Worm (Caenorhabditis elegans) whole organism, L1 larva: Measurements from ENCODE around the gene srd-8.

Experiments
- Y116A8C.19 ChIP-seq: sonication (generic microtip); optimal IDR thresholded peaks from 2 replicates; lab custom pipeline; 2016; ENCODE audit warnings: missing compliant biosample characterization, missing genetic modification characterization, borderline replicate concordance
- blmp-1 ChIP-seq: fragments of 150-350 bp; optimal IDR thresholded peaks from 2 replicates; lab custom pipeline; 2014; ENCODE audit warnings: missing biosample characterization, missing genetic modification characterization
- ceh-63 ChIP-seq: fragments of 200-800 bp; sonication (Bioruptor generic); optimal IDR thresholded peaks from 2 replicates; lab custom pipeline; 2018; ENCODE audit warnings: mild to moderate bottlenecking, missing genetic modification characterization, missing compliant biosample characterization
- ceh-8 ChIP-seq: fragments of 200-800 bp; sonication (Bioruptor generic); optimal IDR thresholded peaks from 2 replicates; lab custom pipeline; 2018; ENCODE audit warnings: mild to moderate bottlenecking, missing genetic modification characterization, moderate library complexity, missing compliant biosample characterization
- ceh-88 ChIP-seq: fragments of 200-800 bp; sonication (Bioruptor generic); IDR thresholded peaks from 2 replicates; pipeline ENCODE4 v1.3.6; 2022; ENCODE audit warnings: missing genetic modification characterization, missing compliant biosample characterization
- ces-1 ChIP-seq: fragments of 150-350 bp; optimal IDR thresholded peaks from 2 replicates; lab custom pipeline; 2014; ENCODE audit warnings: missing biosample characterization, missing genetic modification reagents, missing genetic modification characterization
- dsc-1 ChIP-seq: sonication (generic microtip); optimal IDR thresholded peaks from 2 replicates; lab custom pipeline; 2016; ENCODE audit warnings: mild to moderate bottlenecking, missing genetic modification characterization, missing compliant biosample characterization
- efl-1 ChIP-seq, 4 experiments: fragments of 150-350 bp; optimal IDR thresholded peaks in 3 of 4; peaks in 1 of 4; 1 replicate in 1 of 4; 2 replicates in 3 of 4; lab custom pipeline; 2014; ENCODE audit warnings: missing biosample characterization in 2 of 4, missing genetic modification characterization in 2 of 4, missing genetic modification reagents in 2 of 4
- efl-3 ChIP-seq: fragments of 200-800 bp; sonication (Bioruptor generic); optimal IDR thresholded peaks from 2 replicates; lab custom pipeline; 2018; ENCODE audit warnings: mild to moderate bottlenecking, missing genetic modification characterization, missing compliant biosample characterization
- egl-27 ChIP-seq, 2 experiments: fragments of 150-350 bp in 1 of 2; sonication (generic microtip); optimal IDR thresholded peaks; 3 replicates each; lab custom pipeline; 2017 to 2018; ENCODE audit warnings: missing biosample characterization in 2 of 2, missing genetic modification characterization in 2 of 2, missing genetic modification reagents in 2 of 2
- elt-3 ChIP-seq, 6 experiments: fragments of 150-350 bp in 1 of 6; sonication (generic microtip); optimal IDR thresholded peaks; 2 replicates each; lab custom pipeline; 2017 to 2018; ENCODE audit warnings: missing biosample characterization in 6 of 6, missing genetic modification characterization in 6 of 6, inconsistent platforms in 1 of 6
- lin-35 ChIP-seq, 2 experiments: fragments of 150-350 bp; optimal IDR thresholded peaks; 2 replicates each; lab custom pipeline; 2014; ENCODE audit warnings: missing biosample characterization in 2 of 2, missing genetic modification characterization in 2 of 2, missing genetic modification reagents in 2 of 2
- lin-39 ChIP-seq: fragments of 150-350 bp; optimal IDR thresholded peaks from 2 replicates; lab custom pipeline; 2014; ENCODE audit warnings: missing biosample characterization, missing genetic modification reagents, missing genetic modification characterization
- lir-3 ChIP-seq: sonication (generic microtip); optimal IDR thresholded peaks from 2 replicates; lab custom pipeline; 2016; ENCODE audit warnings: mild to moderate bottlenecking, missing genetic modification characterization, moderate library complexity, missing compliant biosample characterization; ENCODE audit not compliant: poor library complexity
- lsy-2 ChIP-seq, 2 experiments: fragments of 150-350 bp; optimal IDR thresholded peaks; 2 replicates each; lab custom pipeline; 2014; ENCODE audit warnings: missing biosample characterization in 2 of 2, missing genetic modification characterization in 2 of 2
- mef-2 ChIP-seq: fragments of 150-350 bp; optimal IDR thresholded peaks from 2 replicates; lab custom pipeline; 2014; ENCODE audit warnings: missing biosample characterization, missing genetic modification characterization
- mep-1 ChIP-seq: fragments of 150-350 bp; optimal IDR thresholded peaks from 2 replicates; lab custom pipeline; 2014; ENCODE audit warnings: missing biosample characterization, missing genetic modification characterization
- nhr-11 ChIP-seq: fragments of 150-350 bp; optimal IDR thresholded peaks from 2 replicates; lab custom pipeline; 2014; ENCODE audit warnings: missing biosample characterization, missing genetic modification characterization
- nhr-19 ChIP-seq: fragments of 200-800 bp; sonication (Bioruptor generic); conservative IDR thresholded peaks from 2 replicates; pipeline ENCODE4 v1.3.6; 2022; ENCODE audit warnings: missing genetic modification characterization, missing compliant biosample characterization
- nhr-20 ChIP-seq: sonication (generic microtip); optimal IDR thresholded peaks from 2 replicates; lab custom pipeline; 2016; ENCODE audit warnings: mild to moderate bottlenecking, missing genetic modification characterization, missing compliant biosample characterization
- nhr-71 ChIP-seq: sonication (generic microtip); optimal IDR thresholded peaks from 2 replicates; lab custom pipeline; 2016; ENCODE audit warnings: mild to moderate bottlenecking, missing genetic modification characterization, moderate library complexity, missing compliant biosample characterization
- nhr-90 ChIP-seq: sonication (generic microtip); optimal IDR thresholded peaks from 2 replicates; lab custom pipeline; 2016; ENCODE audit warnings: mild to moderate bottlenecking, missing genetic modification characterization, missing compliant biosample characterization; ENCODE audit not compliant: poor library complexity
- pag-3 ChIP-seq: sonication (generic microtip); optimal IDR thresholded peaks from 2 replicates; lab custom pipeline; 2017; ENCODE audit warnings: missing genetic modification characterization, mild to moderate bottlenecking, missing compliant biosample characterization, antibody characterized with exemption, borderline replicate concordance; ENCODE audit not compliant: insufficient read depth
- rnt-1 ChIP-seq: sonication (generic microtip); optimal IDR thresholded peaks from 2 replicates; lab custom pipeline; 2016; ENCODE audit warnings: mild to moderate bottlenecking, missing genetic modification characterization, moderate library complexity, missing compliant biosample characterization
- skn-1 ChIP-seq: fragments of 150-350 bp; optimal IDR thresholded peaks from 2 replicates; lab custom pipeline; 2014; ENCODE audit warnings: missing biosample characterization, missing genetic modification characterization
- sptf-1 ChIP-seq: fragments of 150-350 bp; optimal IDR thresholded peaks from 2 replicates; lab custom pipeline; 2014; ENCODE audit warnings: missing biosample characterization, missing genetic modification characterization
- swsn-7 ChIP-seq: sonication (generic microtip); optimal IDR thresholded peaks from 2 replicates; lab custom pipeline; 2016; ENCODE audit warnings: missing genetic modification characterization, missing compliant biosample characterization
- unc-62 ChIP-seq: fragments of 150-350 bp; optimal IDR thresholded peaks from 2 replicates; lab custom pipeline; 2014; ENCODE audit warnings: missing biosample characterization, missing genetic modification reagents, missing genetic modification characterization
- unc-98 ChIP-seq: fragments of 200-800 bp; sonication (Bioruptor generic); IDR thresholded peaks from 2 replicates; pipeline ENCODE4 v1.3.6; 2022; ENCODE audit warnings: missing genetic modification characterization, missing compliant biosample characterization
- xbp-1 ChIP-seq: sonication (generic microtip); optimal IDR thresholded peaks from 2 replicates; lab custom pipeline; 2016; ENCODE audit warnings: missing genetic modification characterization, missing compliant biosample characterization
- zag-1 ChIP-seq: fragments of 150-350 bp; optimal IDR thresholded peaks from 2 replicates; lab custom pipeline; 2014; ENCODE audit warnings: missing biosample characterization, missing genetic modification characterization
- zip-4 ChIP-seq: fragments of 200-800 bp; sonication (Bioruptor generic); optimal IDR thresholded peaks from 2 replicates; lab custom pipeline; 2018; ENCODE audit warnings: mild to moderate bottlenecking, missing genetic modification characterization, moderate library complexity, missing compliant biosample characterization
- ztf-11 ChIP-seq, 2 experiments: sonication (generic microtip); optimal IDR thresholded peaks; 2 replicates each; lab custom pipeline; 2016 to 2017; ENCODE audit warnings: missing genetic modification characterization in 2 of 2, missing biosample characterization in 1 of 2, missing compliant biosample characterization in 1 of 2
- ztf-4 ChIP-seq: fragments of 150-350 bp; optimal IDR thresholded peaks from 2 replicates; lab custom pipeline; 2014; ENCODE audit warnings: missing biosample characterization, missing genetic modification characterization

Gene srd-8

DNA sequence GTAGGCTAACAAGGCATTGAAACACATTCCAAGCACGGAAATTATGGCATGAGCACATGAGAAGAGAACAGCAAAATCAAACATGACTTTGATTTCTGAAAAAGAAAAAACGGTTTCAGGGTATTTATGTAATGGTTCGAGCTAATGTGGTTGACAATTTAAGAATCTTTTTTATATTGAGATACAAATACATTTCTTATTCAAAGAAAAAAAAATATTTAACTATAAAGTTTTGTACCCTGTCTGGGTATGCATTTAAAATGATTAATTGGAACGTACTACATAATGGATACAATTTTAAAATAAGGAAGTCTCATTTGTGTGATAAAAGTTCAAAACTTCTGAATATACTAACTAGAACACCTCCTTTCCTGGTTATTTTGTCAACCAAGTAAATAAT lies 15.3 kb downstream of the srd-8 start, which contains the start of gene srd-12:
TSS of gene srd-12 (minus strand) at position 101 of the 400 bp plus-strand sequence.
- TF ChIP-seq lsy-2 (tag; optimal IDR thresholded peaks at IDR 0.05; lab: Kevin White, UChicago) (no peak), nhr-11 (tag; lab: Kevin White, UChicago) (no peak), efl-3 (GFP tag; lab: Kevin White, UChicago) (no peak), elt-3 (tag; optimal IDR thresholded peaks at IDR 0.05; lab: Kevin White, UChicago) (no peak), unc-62 (GFP tag; lab: Kevin White, UChicago) (no peak), blmp-1 (tag; lab: Kevin White, UChicago) (no peak), lin-39 (no peak), swsn-7 (tag; lab: Kevin White, UChicago) (no peak), rnt-1 (tag; lab: Kevin White, UChicago) (no peak), Y116A8C.19 (tag; lab: Kevin White, UChicago) (no peak), lin-35 (GFP tag; optimal IDR thresholded peaks at IDR 0.05; lab: Kevin White, UChicago) (no peak), ztf-4 (tag; lab: Kevin White, UChicago) (no peak), nhr-71 (no peak), mep-1 (tag; lab: Kevin White, UChicago) (no peak)

DNA sequence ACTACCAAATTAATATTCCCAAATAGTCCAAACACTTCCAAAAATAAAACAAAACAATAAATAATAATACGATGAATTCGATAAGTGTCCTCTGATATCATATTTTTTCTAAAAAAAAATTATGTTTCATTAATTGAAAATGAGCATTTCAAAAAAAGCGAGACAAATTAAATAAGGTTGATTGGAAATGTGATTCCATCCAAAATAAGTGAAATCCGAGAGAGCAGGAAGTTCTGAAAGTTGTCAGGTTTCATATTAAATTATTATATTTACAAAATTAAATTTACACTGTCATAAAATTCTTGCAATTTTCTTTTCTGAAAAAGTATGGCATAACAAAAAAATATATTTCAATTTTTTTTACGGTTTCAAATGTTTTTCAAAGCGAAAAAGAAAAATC lies 18.4 kb downstream of the srd-8 start, which contains the start of gene srsx-14:
TSS of gene srsx-14 (minus strand) at position 101 of the 400 bp plus-strand sequence.
- no peak for TF ChIP-seq zag-1
- no peak for TF ChIP-seq unc-98 (GFP tag; lab: Robert Waterston, UW)
- no peak for TF ChIP-seq skn-1 (tag; lab: Kevin White, UChicago)
- no peak for TF ChIP-seq xbp-1
- no peak for TF ChIP-seq mef-2 (tag; lab: Kevin White, UChicago)
- TF ChIP-seq nhr-90 (tag; lab: Kevin White, UChicago) = no peak
- no peak for TF ChIP-seq pag-3 (tag; lab: Kevin White, UChicago)
- no peak for TF ChIP-seq nhr-20 (tag; lab: Kevin White, UChicago)
- TF ChIP-seq zip-4 = no peak
- TF ChIP-seq ces-1 (GFP tag; lab: Kevin White, UChicago) = no peak
- TF ChIP-seq ztf-11 (tag; optimal IDR thresholded peaks at IDR 0.05; lab: Kevin White, UChicago) = no peak
- TF ChIP-seq nhr-71 = no peak
- no peak for TF ChIP-seq egl-27 (tag; optimal IDR thresholded peaks at IDR 0.05; lab: Kevin White, UChicago)
- no peak for TF ChIP-seq sptf-1 (tag; lab: Kevin White, UChicago)
- TF ChIP-seq nhr-19 = no peak
- no peak for TF ChIP-seq lir-3 (tag; lab: Kevin White, UChicago)

DNA sequence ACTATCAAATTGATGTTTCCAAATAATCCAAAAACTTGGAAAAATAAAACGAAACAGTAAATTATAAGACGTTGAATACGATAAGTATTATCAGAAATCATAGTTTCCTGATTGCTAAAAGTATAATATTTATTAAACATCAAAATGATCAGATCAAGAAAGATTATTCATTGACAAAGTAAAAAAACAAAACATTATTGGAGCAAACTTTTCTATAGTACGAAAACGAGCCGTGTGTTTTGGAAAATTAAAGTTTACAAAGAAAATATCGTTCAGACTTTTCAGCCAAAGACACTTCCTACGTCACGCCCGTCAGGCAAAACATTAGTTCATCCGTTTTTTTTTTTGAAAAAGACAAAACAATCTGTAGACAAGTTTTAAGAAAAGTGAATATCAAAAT lies 21.7 kb downstream of the srd-8 start, which contains the start of gene srsx-15:
TSS of gene srsx-15 (minus strand) at position 101 of the 400 bp plus-strand sequence.
- TF ChIP-seq zip-4 = no peak
- TF ChIP-seq nhr-11 (tag; lab: Kevin White, UChicago) = no peak
- TF ChIP-seq ceh-63 = no peak
- no peak for TF ChIP-seq efl-1 (optimal IDR thresholded peaks at IDR 0.05; lab: Kevin White, UChicago)
- peak in 1 of 2 experiments; percentile 72 for TF ChIP-seq efl-1 (GFP tag; optimal IDR thresholded peaks at IDR 0.05 in 1 of 2; lab: Kevin White, UChicago)
- TF ChIP-seq dsc-1 = no peak
- no peak for TF ChIP-seq ceh-88

DNA sequence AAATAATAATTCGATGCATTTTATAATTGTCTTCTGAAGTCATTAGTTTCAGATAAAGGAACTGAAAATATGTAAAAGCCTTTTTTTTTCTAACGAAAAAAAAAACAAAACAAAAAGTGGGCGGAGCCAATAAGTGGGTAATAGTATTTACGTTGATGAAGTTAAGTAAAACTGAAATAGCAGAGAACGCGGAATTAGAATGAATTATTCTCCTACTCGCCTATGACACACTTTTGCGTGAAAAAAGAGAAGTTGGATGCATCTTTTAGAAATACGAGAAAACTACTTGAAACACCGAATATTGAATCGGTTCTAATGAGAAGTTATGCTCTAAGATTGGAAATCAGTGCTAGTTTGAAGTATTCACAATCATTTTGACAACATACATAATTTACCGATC lies 25.8 kb downstream of the srd-8 start, which contains the start of gene srsx-16:
TSS of gene srsx-16 (minus strand) at position 101 of the 400 bp plus-strand sequence.
- no peak for TF ChIP-seq ceh-8 (GFP tag; lab: Kevin White, UChicago)
- no peak for TF ChIP-seq efl-1 (optimal IDR thresholded peaks at IDR 0.05; lab: Kevin White, UChicago)
- peak in 1 of 2 experiments; percentile 76 for TF ChIP-seq efl-1 (GFP tag; optimal IDR thresholded peaks at IDR 0.05 in 1 of 2; lab: Kevin White, UChicago)
- TF ChIP-seq, all 84 proteins: peak for 1
